Fruit fly (Drosophila melanogaster): Measurements from ENCODE around the gene CG32485.

Gene CG32485

DNA sequence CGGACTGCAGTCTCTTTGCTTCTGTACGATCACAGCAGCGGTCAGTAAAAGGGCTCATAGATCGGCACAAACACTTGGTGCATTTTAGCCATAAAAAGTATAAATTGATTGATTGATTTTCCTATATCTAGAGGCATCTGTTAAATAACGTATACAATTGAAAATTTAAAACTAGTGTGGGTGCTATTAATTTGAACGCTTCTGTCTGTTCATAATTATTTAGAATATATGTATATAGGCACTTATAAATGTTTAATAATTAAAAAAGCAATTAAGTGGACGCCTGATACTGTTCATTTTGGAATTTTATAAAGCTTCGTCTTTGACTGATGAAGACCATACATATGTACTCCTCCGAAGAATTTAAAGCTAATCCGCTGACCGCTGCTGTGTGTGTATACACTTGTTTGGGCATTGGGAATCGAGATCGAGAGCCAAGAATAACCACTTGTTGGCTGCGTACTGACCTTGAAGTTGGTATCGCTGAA is 4.8 kb upstream of the CG32485 start:
- TF ChIP-seq CG4496 (GFP tag; IDR thresholded peaks at IDR 0.05) (peak; percentile 74; the same call in 1 of the 3 replicates), CG14655 (GFP tag; optimal IDR thresholded peaks at IDR 0.05) (peak; percentile 83), EcR (GFP tag; optimal IDR thresholded peaks at IDR 0.05) (no peak), CG9948 (tag; optimal IDR thresholded peaks at IDR 0.05) (peak; percentile 90), CG8301 (tag; optimal IDR thresholded peaks at IDR 0.05) (peak; percentile 76), CG32121 (GFP tag; IDR thresholded peaks at IDR 0.05) (peak; percentile 37; the same call in 1 of the 2 replicates), Snoo (tag; optimal IDR thresholded peaks at IDR 0.05) (peak; percentile 79), CG12605 (GFP tag; IDR thresholded peaks at IDR 0.05) (no peak; the same call in 1 of the 2 replicates), CG10348 (GFP tag; IDR thresholded peaks at IDR 0.05) (no peak), CG13204 (GFP tag; optimal IDR thresholded peaks at IDR 0.05) (peak; percentile 48), CG34367 (tag; optimal IDR thresholded peaks at IDR 0.05) (peak; percentile 87), CG17806 (tag; optimal IDR thresholded peaks at IDR 0.05) (peak; percentile 87), fd96Ca (GFP tag; IDR thresholded peaks at IDR 0.05) (peak; percentile 32; the same call in 1 of the 3 replicates), D1 (tag; optimal IDR thresholded peaks at IDR 0.05) (peak; percentile 89), CG15710 (tag; optimal IDR thresholded peaks at IDR 0.05) (peak; percentile 92), Pif1B (GFP tag; optimal IDR thresholded peaks at IDR 0.05) (peak; percentile 88), Ets98B (GFP tag; IDR thresholded peaks at IDR 0.05) (peak; percentile 61), CG8159 (tag; optimal IDR thresholded peaks at IDR 0.05) (peak; percentile 94), Pif1A (GFP tag; optimal IDR thresholded peaks at IDR 0.05) (peak; percentile 83), gl (tag; optimal IDR thresholded peaks at IDR 0.05) (peak; percentile 70), rn (GFP tag; IDR thresholded peaks at IDR 0.05) (no peak)

DNA sequence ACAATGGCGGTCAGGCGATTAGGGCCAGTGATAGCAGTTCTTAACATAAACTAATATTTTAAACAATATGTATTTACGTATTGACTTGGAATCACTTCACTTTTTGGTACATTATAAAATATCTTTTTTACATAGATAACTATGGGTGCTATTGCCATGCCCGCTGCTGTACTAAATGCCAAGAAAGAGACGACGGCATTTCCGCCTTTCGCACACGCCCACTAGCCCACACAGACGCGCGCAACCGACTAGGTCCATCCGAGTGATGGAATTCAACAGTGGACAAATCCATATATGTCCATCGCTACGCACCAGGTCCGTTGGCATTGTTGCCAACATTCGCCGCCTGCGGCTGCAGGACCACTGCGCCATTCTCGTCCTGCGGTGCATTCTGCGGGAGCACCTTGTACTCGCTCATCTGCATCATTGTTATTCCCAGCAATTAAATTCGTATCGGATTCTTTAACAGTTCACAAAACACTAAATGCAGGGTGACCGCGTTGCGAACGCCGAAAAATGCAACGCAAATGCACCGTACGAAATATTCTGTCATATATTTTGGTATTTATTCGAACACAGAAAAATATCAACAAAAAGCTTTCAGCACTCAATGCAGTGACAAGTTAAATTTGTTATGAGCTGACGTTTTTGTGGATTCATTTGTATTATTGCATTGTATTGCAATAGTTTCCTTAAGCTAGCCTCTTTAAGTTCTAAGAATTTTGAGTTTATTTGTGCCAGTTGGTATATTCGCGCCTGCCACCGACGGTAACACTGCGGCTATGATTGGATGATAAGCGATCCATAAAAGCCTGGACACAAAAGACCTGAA is 3.6 kb upstream of the CG32485 start, which contains the start of the genes scramb2 and Sk2:
scramb2 (minus strand) TSS at position 488 of the 832 bp plus-strand sequence.
Sk2 (plus strand) TSS at position 763 of the 832 bp plus-strand sequence.
- TF ChIP-seq CG13204 (GFP tag; optimal IDR thresholded peaks at IDR 0.05) (peak; percentile 94), CG15710 (tag; optimal IDR thresholded peaks at IDR 0.05) (peak; percentile 96), gl (tag; optimal IDR thresholded peaks at IDR 0.05) (peak; percentile 91), CG8301 (tag; optimal IDR thresholded peaks at IDR 0.05) (peak; percentile 97), Pif1B (GFP tag; optimal IDR thresholded peaks at IDR 0.05) (peak; percentile 95), CG10348 (GFP tag; IDR thresholded peaks at IDR 0.05) (peak; percentile 67), CG14655 (GFP tag; optimal IDR thresholded peaks at IDR 0.05) (peak; percentile 97), rn (GFP tag; IDR thresholded peaks at IDR 0.05) (peak; percentile 91), Ets98B (GFP tag; IDR thresholded peaks at IDR 0.05) (peak; percentile 97), CG12605 (GFP tag; IDR thresholded peaks at IDR 0.05) (peak; percentile 97), Pif1A (GFP tag; optimal IDR thresholded peaks at IDR 0.05) (peak; percentile 96), CG34367 (tag; optimal IDR thresholded peaks at IDR 0.05) (peak; percentile 95), CG8159 (tag; optimal IDR thresholded peaks at IDR 0.05) (peak; percentile 95), fd96Ca (GFP tag; IDR thresholded peaks at IDR 0.05) (peak; percentile 97), EcR (GFP tag; optimal IDR thresholded peaks at IDR 0.05) (no peak), D1 (tag; optimal IDR thresholded peaks at IDR 0.05) (no peak), CG4496 (GFP tag; IDR thresholded peaks at IDR 0.05) (peak; percentile 98), Snoo (tag; optimal IDR thresholded peaks at IDR 0.05) (peak; percentile 95), CG32121 (GFP tag; IDR thresholded peaks at IDR 0.05) (peak; percentile 97), CG9948 (tag; optimal IDR thresholded peaks at IDR 0.05) (peak; percentile 96), CG17806 (tag; optimal IDR thresholded peaks at IDR 0.05) (peak; percentile 96)

DNA sequence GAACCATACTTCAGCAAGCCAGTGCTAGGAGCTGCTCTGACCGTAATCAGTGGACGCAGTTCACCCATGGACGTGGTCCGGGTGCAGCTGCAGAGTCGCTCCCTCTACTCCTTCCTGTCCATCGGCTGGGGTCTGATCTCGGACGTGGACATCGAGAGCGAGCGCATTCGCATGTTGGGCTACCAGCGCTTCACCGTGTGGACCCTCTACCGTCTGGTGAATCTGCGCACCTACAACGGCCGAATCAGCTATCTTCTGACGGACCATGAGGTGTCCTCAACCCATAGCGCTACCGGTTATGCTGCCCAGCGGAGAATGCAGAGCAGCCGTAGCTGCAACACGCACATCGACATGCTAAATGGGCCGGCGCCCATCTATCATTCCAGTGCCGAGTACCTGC is 1.5 kb upstream of the CG32485 start:
- TF ChIP-seq CG14655 (GFP tag; optimal IDR thresholded peaks at IDR 0.05) (no peak), D1 (tag; optimal IDR thresholded peaks at IDR 0.05) (no peak), CG17806 (tag; optimal IDR thresholded peaks at IDR 0.05) (no peak), CG9948 (tag; optimal IDR thresholded peaks at IDR 0.05) (no peak), CG10348 (GFP tag; IDR thresholded peaks at IDR 0.05) (no peak), CG15710 (tag; optimal IDR thresholded peaks at IDR 0.05) (no peak), rn (GFP tag; IDR thresholded peaks at IDR 0.05) (no peak), Snoo (tag; optimal IDR thresholded peaks at IDR 0.05) (no peak)

DNA sequence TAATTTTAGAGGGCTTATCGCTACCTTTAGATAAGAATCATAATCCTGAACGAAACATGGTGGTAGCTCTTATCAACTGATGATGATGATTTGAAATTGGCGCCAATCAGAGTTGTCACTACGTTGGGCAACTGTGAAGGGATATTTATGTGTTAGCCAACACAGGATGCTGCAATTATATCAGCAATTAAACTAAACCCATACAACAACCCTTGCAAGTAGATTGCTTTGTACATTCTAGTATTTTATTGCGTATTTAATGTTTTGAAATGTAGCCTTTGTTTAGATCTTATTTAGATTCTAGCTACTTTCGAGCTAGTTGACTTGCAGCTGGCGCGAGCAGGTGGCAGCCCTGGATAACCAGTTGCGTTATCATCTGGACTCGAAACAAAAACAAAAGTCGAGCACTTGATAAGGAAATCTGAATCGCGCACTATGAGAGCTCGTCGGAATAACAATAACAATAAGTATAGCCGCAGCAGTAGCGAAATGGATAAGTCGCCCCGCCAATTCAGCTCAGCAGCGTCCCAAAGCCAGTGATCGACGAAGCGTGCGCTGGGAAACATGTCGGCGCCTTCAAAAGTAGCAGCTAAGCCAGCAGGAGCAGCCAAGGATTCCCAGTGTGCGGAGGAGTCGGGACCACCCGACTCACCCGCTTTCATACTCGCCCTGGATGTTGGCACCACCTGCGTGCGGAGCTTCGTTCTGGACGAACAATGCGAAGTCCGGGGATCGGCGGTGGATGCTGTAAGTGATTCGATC is 2.2 kb downstream of the CG32485 start, which contains the start of gene CG1271:
CG1271 (plus strand) TSS at position 405 of the 762 bp plus-strand sequence.
- TF ChIP-seq Ets98B (GFP tag; IDR thresholded peaks at IDR 0.05) (peak; percentile 9; the same call in 1 of the 2 replicates), Snoo (tag; optimal IDR thresholded peaks at IDR 0.05) (peak; percentile 31), CG9948 (tag; optimal IDR thresholded peaks at IDR 0.05) (peak; percentile 37), CG32121 (GFP tag; IDR thresholded peaks at IDR 0.05) (peak; percentile 22; the same call in 1 of the 2 replicates), CG12605 (GFP tag; IDR thresholded peaks at IDR 0.05) (no peak; the same call in 1 of the 2 replicates), CG8159 (tag; optimal IDR thresholded peaks at IDR 0.05) (peak; percentile 65), Pif1B (GFP tag; optimal IDR thresholded peaks at IDR 0.05) (no peak), CG10348 (GFP tag; IDR thresholded peaks at IDR 0.05) (no peak), fd96Ca (GFP tag; IDR thresholded peaks at IDR 0.05) (0 out of 3 replicates have a peak, but pooled peaks have one; percentile 5), rn (GFP tag; IDR thresholded peaks at IDR 0.05) (no peak), CG8301 (tag; optimal IDR thresholded peaks at IDR 0.05) (peak; percentile 33), CG13204 (GFP tag; optimal IDR thresholded peaks at IDR 0.05) (no peak), EcR (GFP tag; optimal IDR thresholded peaks at IDR 0.05) (no peak), CG4496 (GFP tag; IDR thresholded peaks at IDR 0.05) (peak; percentile 65), gl (tag; optimal IDR thresholded peaks at IDR 0.05) (peak; percentile 19), CG14655 (GFP tag; optimal IDR thresholded peaks at IDR 0.05) (no peak), CG15710 (tag; optimal IDR thresholded peaks at IDR 0.05) (peak; percentile 73), CG17806 (tag; optimal IDR thresholded peaks at IDR 0.05) (peak; percentile 39)

Data from whole organism, pupa.